Worm (Caenorhabditis elegans): ENCODE results near the gene fipr-28.
A peak's percentile ranks its signal among the peaks of the same experiment; 100 is the strongest.

ce11 chrIV:16663591-16663990, 35.8 kb downstream of the fipr-28 start:
- TF ChIP-seq nhr-12 (tag; optimal IDR thresholded peaks at IDR 0.05): no peak
- no peak for TF ChIP-seq snpc-4 (tag; optimal IDR thresholded peaks at IDR 0.05)
- no peak for TF ChIP-seq unc-62 (GFP tag; optimal IDR thresholded peaks at IDR 0.05)
- no peak for TF ChIP-seq nhr-76 (tag; optimal IDR thresholded peaks at IDR 0.05)
- no peak for TF ChIP-seq M03D4.4 (tag; optimal IDR thresholded peaks at IDR 0.05)
- TF ChIP-seq ces-1 (GFP tag; optimal IDR thresholded peaks at IDR 0.05): peak; percentile 49
- peak; percentile 16 for TF ChIP-seq lsy-2 (tag; optimal IDR thresholded peaks at IDR 0.05)

Measured in whole organism, mixed stage, embryonic.